Fruit fly (Drosophila melanogaster) whole organism, adult: ENCODE measurements around the gene CG15572.
"Not testable (repeated sequence)": the region's sequence is repeated elsewhere in the genome, so short reads cannot be mapped to it uniquely, and the experiment has no call there.

ENCODE experiments used
- CG33017 ChIP-seq: fragments of 200-800 bp; sonication (Bioruptor generic); optimal IDR thresholded peaks from 2 replicates; lab custom pipeline; 2018; ENCODE audit warnings: missing biosample characterization, mild to moderate bottlenecking, missing genetic modification characterization, moderate library complexity
- Hr96 ChIP-seq: fragments of 200-800 bp; sonication (Bioruptor generic); optimal IDR thresholded peaks from 2 replicates; lab custom pipeline; 2016; ENCODE audit warnings: missing biosample characterization, missing genetic modification characterization
- Mnt ChIP-seq: fragments of 200-800 bp; sonication (Bioruptor generic); optimal IDR thresholded peaks from 2 replicates; lab custom pipeline; 2016; ENCODE audit warnings: missing biosample characterization, mild to moderate bottlenecking, missing genetic modification characterization

Gene CG15572

dm6 chrX:4318701-4319100 is 50.2 kb downstream of the CG15572 start, which contains the start of gene mei-9:
Gene mei-9 (minus strand): TSS chrX:4318801.
- TF ChIP-seq Mnt (GFP tag; lab: Kevin White, UChicago); CG33017; Hr96 (GFP tag; lab: Kevin White, UChicago): not testable (repeated sequence)

- peak; percentile 67 for TF ChIP-seq Mnt (GFP tag; lab: Kevin White, UChicago)
Observed at dm6 chrX:4319240-4319639, 50.7 kb downstream of the CG15572 start, which contains the start of gene NO66. Gene NO66 (plus strand): TSS chrX:4319438.
